Worm (Caenorhabditis elegans) whole organism, young adult: ENCODE results near the gene cpg-23.

Experiments used
- B0261.1 ChIP-seq: sonication (generic microtip); optimal IDR thresholded peaks from 2 replicates; lab custom pipeline; 2016; ENCODE audit warnings: mild to moderate bottlenecking, missing genetic modification characterization, moderate library complexity, missing compliant biosample characterization
- C17E4.6 ChIP-seq: fragments of 200-800 bp; sonication (Bioruptor generic); IDR thresholded peaks from 2 replicates; pipeline ENCODE4 v1.3.6; 2022; ENCODE audit warnings: missing genetic modification reagents, missing genetic modification characterization, missing compliant biosample characterization
- F55B11.4 ChIP-seq: sonication (generic microtip); optimal IDR thresholded peaks from 2 replicates; lab custom pipeline; 2016; ENCODE audit warnings: missing compliant biosample characterization, missing genetic modification characterization, borderline replicate concordance; ENCODE audit not compliant: insufficient read depth
- T07F8.4 ChIP-seq: sonication (generic microtip); optimal IDR thresholded peaks from 2 replicates; lab custom pipeline; 2016; ENCODE audit warnings: mild to moderate bottlenecking, missing genetic modification characterization, moderate library complexity, missing compliant biosample characterization
- akir-1 ChIP-seq: fragments of 200-800 bp; sonication (Bioruptor generic); optimal IDR thresholded peaks from 2 replicates; lab custom pipeline; 2018; ENCODE audit warnings: mild to moderate bottlenecking, missing genetic modification characterization, moderate library complexity, missing compliant biosample characterization
- aptf-3 ChIP-seq: fragments of 200-800 bp; sonication (Bioruptor generic); IDR thresholded peaks from 2 replicates; pipeline ENCODE4 v1.3.6; 2022; ENCODE audit warnings: missing genetic modification characterization, missing compliant biosample characterization
- attf-3 ChIP-seq: fragments of 200-800 bp; sonication (Bioruptor generic); conservative IDR thresholded peaks from 2 replicates; pipeline ENCODE4 v1.3.6; 2022; ENCODE audit warnings: missing genetic modification reagents, missing genetic modification characterization, missing compliant biosample characterization
- ccch-3 ChIP-seq: fragments of 200-800 bp; sonication (Bioruptor generic); optimal IDR thresholded peaks from 2 replicates; lab custom pipeline; 2018; ENCODE audit warnings: mild to moderate bottlenecking, missing genetic modification characterization, missing compliant biosample characterization
- ceh-100 ChIP-seq: fragments of 200-800 bp; sonication (Bioruptor generic); IDR thresholded peaks from 2 replicates; pipeline ENCODE4 v1.3.6; 2022; ENCODE audit warnings: missing genetic modification reagents, missing genetic modification characterization, missing compliant biosample characterization
- ceh-40 ChIP-seq: fragments of 200-800 bp; sonication (Bioruptor generic); IDR thresholded peaks from 2 replicates; pipeline ENCODE4 v1.3.6; 2022; ENCODE audit warnings: missing genetic modification characterization, missing compliant biosample characterization
- chd-7 ChIP-seq: sonication (generic microtip); optimal IDR thresholded peaks from 2 replicates; lab custom pipeline; 2016; ENCODE audit warnings: mild to moderate bottlenecking, missing genetic modification characterization, moderate library complexity, missing compliant biosample characterization
- die-1 ChIP-seq: sonication (generic microtip); optimal IDR thresholded peaks from 2 replicates; lab custom pipeline; 2016; ENCODE audit warnings: missing genotype, mild to moderate bottlenecking, missing genetic modification characterization, missing compliant biosample characterization
- dpff-1 ChIP-seq: sonication (generic microtip); optimal IDR thresholded peaks from 2 replicates; lab custom pipeline; 2017; ENCODE audit warnings: mild to moderate bottlenecking, missing genetic modification characterization, missing compliant biosample characterization
- egrh-3 ChIP-seq: fragments of 200-800 bp; sonication (Bioruptor generic); IDR thresholded peaks from 2 replicates; pipeline ENCODE4 v1.3.6; 2022; ENCODE audit warnings: missing genetic modification reagents, missing genetic modification characterization, missing compliant biosample characterization
- hlh-26 ChIP-seq: fragments of 200-800 bp; sonication (Bioruptor generic); conservative IDR thresholded peaks from 2 replicates; pipeline ENCODE4 v1.3.6; 2022; ENCODE audit warnings: missing genetic modification reagents, missing genetic modification characterization, missing compliant biosample characterization
- lag-1 ChIP-seq: fragments of 200-800 bp; sonication (Bioruptor generic); IDR thresholded peaks from 2 replicates; pipeline ENCODE4 v1.3.6; 2022; ENCODE audit warnings: missing genetic modification reagents, missing genetic modification characterization, missing compliant biosample characterization
- let-526 ChIP-seq: fragments of 200-800 bp; sonication (Bioruptor generic); IDR thresholded peaks from 2 replicates; pipeline ENCODE4 v1.3.6; 2022; ENCODE audit warnings: missing genetic modification reagents, missing genetic modification characterization, missing compliant biosample characterization
- lin-40 ChIP-seq: sonication (generic microtip); optimal IDR thresholded peaks from 2 replicates; lab custom pipeline; 2016; ENCODE audit warnings: missing genetic modification characterization, mild to moderate bottlenecking, missing compliant biosample characterization, missing genotype, missing genetic modification reagents
- lin-54 ChIP-seq: fragments of 200-800 bp; sonication (Bioruptor generic); optimal IDR thresholded peaks from 2 replicates; lab custom pipeline; 2018; ENCODE audit warnings: mild to moderate bottlenecking, missing genetic modification characterization, missing compliant biosample characterization
- lsl-1 ChIP-seq: fragments of 200-800 bp; sonication (Bioruptor generic); optimal IDR thresholded peaks from 2 replicates; lab custom pipeline; 2018; ENCODE audit warnings: mild to moderate bottlenecking, missing genetic modification characterization, moderate library complexity, missing compliant biosample characterization
- mxl-1 ChIP-seq: sonication (generic microtip); optimal IDR thresholded peaks from 2 replicates; lab custom pipeline; 2016; ENCODE audit warnings: missing genetic modification characterization, missing compliant biosample characterization
- nfyb-1 ChIP-seq: fragments of 200-800 bp; sonication (Bioruptor generic); IDR thresholded peaks from 2 replicates; pipeline ENCODE4 v1.3.6; 2022; ENCODE audit warnings: missing genetic modification reagents, missing genetic modification characterization, missing compliant biosample characterization
- rcor-1 ChIP-seq: fragments of 200-800 bp; sonication (Bioruptor generic); IDR thresholded peaks from 2 replicates; pipeline ENCODE4 v1.3.6; 2022; ENCODE audit warnings: missing genetic modification reagents, missing genetic modification characterization, missing compliant biosample characterization
- rec-8 ChIP-seq, 2 experiments: sonication (generic microtip); optimal IDR thresholded peaks; 2 replicates each; lab custom pipeline; 2016; ENCODE audit warnings: mild to moderate bottlenecking in 2 of 2, missing genetic modification characterization in 2 of 2, missing genetic modification reagents in 2 of 2, missing genotype in 2 of 2, missing biosample characterization in 1 of 2, missing compliant biosample characterization in 1 of 2, moderate library complexity in 1 of 2
- rpc-1 ChIP-seq, 2 experiments: fragments of 150-350 bp in 1 of 2; sonication (generic microtip) in 1 of 2; optimal IDR thresholded peaks; 2 replicates each; lab custom pipeline; 2014 to 2018; ENCODE audit warnings: missing biosample characterization in 1 of 2, missing genetic modification characterization in 1 of 2, missing genetic modification reagents in 1 of 2, missing genotype in 1 of 2
- snpc-1.1 ChIP-seq: sonication (generic microtip); optimal IDR thresholded peaks from 2 replicates; lab custom pipeline; 2017; ENCODE audit warnings: missing genetic modification characterization, mild to moderate bottlenecking, missing compliant biosample characterization, antibody characterized with exemption, moderate library complexity, missing genotype, missing genetic modification reagents; ENCODE audit not compliant: insufficient read depth
- snpc-3.4 ChIP-seq: sonication (generic microtip); optimal IDR thresholded peaks from 2 replicates; lab custom pipeline; 2017; ENCODE audit warnings: missing genetic modification characterization, mild to moderate bottlenecking, missing compliant biosample characterization, antibody characterized with exemption, moderate library complexity, missing genotype, missing genetic modification reagents
- tbp1 ChIP-seq: fragments of 200-800 bp; sonication (Bioruptor generic); optimal IDR thresholded peaks from 2 replicates; lab custom pipeline; 2018; ENCODE audit warnings: mild to moderate bottlenecking, missing genetic modification characterization, missing compliant biosample characterization
- zfh-2 ChIP-seq: fragments of 200-800 bp; sonication (Bioruptor generic); conservative IDR thresholded peaks from 2 replicates; pipeline ENCODE4 v1.3.6; 2022; ENCODE audit warnings: missing genetic modification reagents, missing genetic modification characterization, missing compliant biosample characterization
- zim-3 ChIP-seq: sonication (generic microtip); optimal IDR thresholded peaks from 2 replicates; lab custom pipeline; 2017; ENCODE audit warnings: mild to moderate bottlenecking, missing genetic modification characterization, moderate library complexity, missing compliant biosample characterization
- ztf-18 ChIP-seq: sonication (generic microtip); optimal IDR thresholded peaks from 2 replicates; lab custom pipeline; 2016; ENCODE audit warnings: missing genotype, mild to moderate bottlenecking, missing genetic modification characterization, missing compliant biosample characterization
- ztf-3 ChIP-seq: fragments of 200-800 bp; sonication (Bioruptor generic); optimal IDR thresholded peaks from 2 replicates; lab custom pipeline; 2018; ENCODE audit warnings: mild to moderate bottlenecking, missing genetic modification characterization, missing compliant biosample characterization
- ztf-6 ChIP-seq: fragments of 200-800 bp; sonication (Bioruptor generic); IDR thresholded peaks from 2 replicates; pipeline ENCODE4 v1.3.6; 2022; ENCODE audit warnings: missing genetic modification reagents, missing genetic modification characterization, missing compliant biosample characterization

cpg-23 gene

ce11 chrV:19177070-19177469 lies 36.5 kb downstream of the cpg-23 start:
- TF ChIP-seq attf-3 (GFP tag; lab: Robert Waterston, UW) (no peak), lin-40 (tag; lab: Kevin White, UChicago) (no peak), snpc-3.4 (tag; lab: Kevin White, UChicago) (no peak), die-1 (tag; lab: Kevin White, UChicago) (no peak), nfyb-1 (GFP tag; lab: Robert Waterston, UW) (no peak), ceh-40 (no peak), rpc-1 (optimal IDR thresholded peaks at IDR 0.05; lab: Kevin White, UChicago) (no peak), rpc-1 (tag; optimal IDR thresholded peaks at IDR 0.05; lab: Kevin White, UChicago) (no peak), F55B11.4 (tag; lab: Kevin White, UChicago) (no peak), lag-1 (GFP tag; lab: Robert Waterston, UW) (no peak)

- TF ChIP-seq egrh-3 (GFP tag; lab: Robert Waterston, UW) (no peak), B0261.1 (tag; lab: Kevin White, UChicago) (peak; percentile 49), lin-54 (GFP tag; lab: Kevin White, UChicago) (no peak), snpc-1.1 (tag; lab: Kevin White, UChicago) (no peak), ztf-6 (no peak), ztf-18 (peak; percentile 7), rec-8 (tag; optimal IDR thresholded peaks at IDR 0.05; lab: Kevin White, UChicago) (peak in 1 of 2 experiments; percentile 2), zfh-2 (GFP tag; lab: Robert Waterston, UW) (no peak), tbp1 (GFP tag; lab: Kevin White, UChicago) (peak; percentile 77), rpc-1 (optimal IDR thresholded peaks at IDR 0.05; lab: Kevin White, UChicago) (peak; percentile 45), rpc-1 (tag; optimal IDR thresholded peaks at IDR 0.05; lab: Kevin White, UChicago) (peak; percentile 71), lsl-1 (no peak)
Measured at ce11 chrV:19177804-19178203, 37.2 kb downstream of the cpg-23 start.

ce11 chrV:19178896-19179295 lies 38.3 kb downstream of the cpg-23 start:
- TF ChIP-seq ztf-18 (no peak), dpff-1 (tag; lab: Kevin White, UChicago) (no peak)

- TF ChIP-seq mxl-1 (tag; lab: Kevin White, UChicago) = no peak
- no peak for TF ChIP-seq chd-7
- TF ChIP-seq rpc-1 (optimal IDR thresholded peaks at IDR 0.05; lab: Kevin White, UChicago) = no peak
- no peak for TF ChIP-seq rpc-1 (tag; optimal IDR thresholded peaks at IDR 0.05; lab: Kevin White, UChicago)
- TF ChIP-seq let-526 (GFP tag; lab: Robert Waterston, UW) = no peak
- TF ChIP-seq hlh-26 (GFP tag; lab: Robert Waterston, UW) = no peak
- no peak for TF ChIP-seq ztf-3 (GFP tag; lab: Kevin White, UChicago)
- no peak for TF ChIP-seq zim-3 (tag; lab: Kevin White, UChicago)
- TF ChIP-seq T07F8.4 (tag; lab: Kevin White, UChicago) = no peak
- TF ChIP-seq akir-1 (GFP tag; lab: Kevin White, UChicago) = no peak
- TF ChIP-seq C17E4.6 (GFP tag; lab: Robert Waterston, UW) = no peak
- TF ChIP-seq rcor-1 (GFP tag; lab: Robert Waterston, UW) = no peak
- TF ChIP-seq ceh-100 = no peak
- no peak for TF ChIP-seq ccch-3 (GFP tag; lab: Kevin White, UChicago)
- no peak for TF ChIP-seq aptf-3 (GFP tag; lab: Robert Waterston, UW)
- TF ChIP-seq, all 124 proteins: peak for 0
Measured at ce11 chrV:19181684-19182083, 41.1 kb downstream of the cpg-23 start.
